Worm (Caenorhabditis elegans) whole organism, L3 larva: ENCODE measurements around the gene kbp-4.

Experiments
- mdl-1 ChIP-seq: fragments of 150-350 bp; optimal IDR thresholded peaks from 2 replicates; lab custom pipeline; 2014; ENCODE audit warnings: missing biosample characterization, missing genetic modification characterization
- nhr-77 ChIP-seq: fragments of 150-350 bp; optimal IDR thresholded peaks from 2 replicates; lab custom pipeline; 2014; ENCODE audit warnings: missing biosample characterization, missing genetic modification characterization

ce11 chrIII:1125494-1125893 is 44.8 kb downstream of the kbp-4 start:
- TF ChIP-seq nhr-77, result no peak
- no peak for TF ChIP-seq mdl-1 (tag; lab: Kevin White, UChicago)
